Fruit fly (Drosophila melanogaster) whole organism, embryonic: ENCODE results near the gene Cad96Cb.
A peak's percentile ranks its signal among the peaks of the same experiment; 100 is the strongest.

Experiments used
- Awh ChIP-seq: fragments of 200-800 bp; sonication (Bioruptor generic); IDR thresholded peaks from 2 replicates; pipeline ENCODE4, ENCODE4 v1.3.6; 2022; ENCODE audit warnings: missing biosample characterization, missing genetic modification characterization
- B-H2 ChIP-seq: fragments of 200-800 bp; sonication (Bioruptor generic); optimal IDR thresholded peaks from 2 replicates; lab custom pipeline; 2018; ENCODE audit warnings: missing biosample characterization, mild to moderate bottlenecking, missing genetic modification characterization
- BEAF-32 ChIP-seq: fragments of 200-800 bp; sonication (Bioruptor generic); optimal IDR thresholded peaks from 3 replicates; lab custom pipeline; 2017; ENCODE audit warnings: missing biosample characterization, missing genetic modification characterization, mild to moderate bottlenecking, moderate library complexity, missing genetic modification reagents
- CG1024 ChIP-seq: fragments of 200-800 bp; sonication (Bioruptor generic); IDR thresholded peaks from 2 replicates; pipeline ENCODE4 v1.3.6; 2022; ENCODE audit warnings: missing biosample characterization, missing genetic modification characterization
- CG10274 ChIP-seq: fragments of 200-800 bp; sonication (Bioruptor generic); optimal IDR thresholded peaks from 3 replicates; lab custom pipeline; 2017; ENCODE audit warnings: missing biosample characterization, mild to moderate bottlenecking, missing genetic modification characterization
- CG11247 ChIP-seq: fragments of 200-800 bp; sonication (Bioruptor generic); IDR thresholded peaks from 2 replicates; pipeline ENCODE4 v1.3.6; 2022; ENCODE audit warnings: missing biosample characterization, missing genetic modification characterization
- CG11456 ChIP-seq: fragments of 200-800 bp; sonication (Bioruptor generic); IDR thresholded peaks from 3 replicates; pipeline ENCODE4 v1.3.6; 2022; ENCODE audit warnings: missing biosample characterization, missing genetic modification characterization
- CG11696 ChIP-seq: fragments of 200-800 bp; sonication (Bioruptor generic); IDR thresholded peaks from 2 replicates; pipeline ENCODE4 v1.3.6; 2022; ENCODE audit warnings: missing biosample characterization, missing genetic modification characterization
- CG12071 ChIP-seq: fragments of 200-800 bp; sonication (Bioruptor generic); optimal IDR thresholded peaks from 3 replicates; lab custom pipeline; 2018; ENCODE audit warnings: missing biosample characterization, mild to moderate bottlenecking, missing genetic modification characterization
- CG12391 ChIP-seq: fragments of 200-800 bp; sonication (Bioruptor generic); optimal IDR thresholded peaks from 3 replicates; lab custom pipeline; 2018; ENCODE audit warnings: missing biosample characterization, mild to moderate bottlenecking, missing genetic modification characterization, moderate library complexity
- CG13123 ChIP-seq: fragments of 200-800 bp; sonication (Bioruptor generic); optimal IDR thresholded peaks from 2 replicates; lab custom pipeline; 2016; ENCODE audit warnings: missing biosample characterization, missing genetic modification characterization
- CG13296 ChIP-seq: fragments of 200-800 bp; sonication (Bioruptor generic); optimal IDR thresholded peaks from 3 replicates; lab custom pipeline; 2018; ENCODE audit warnings: missing biosample characterization, mild to moderate bottlenecking, missing genetic modification characterization
- CG14667 ChIP-seq: fragments of 200-800 bp; sonication (Bioruptor generic); IDR thresholded peaks from 2 replicates; pipeline ENCODE4 v1.3.6; 2022; ENCODE audit warnings: missing biosample characterization, missing genetic modification characterization
- CG16779 ChIP-seq: fragments of 200-800 bp; sonication (Bioruptor generic); IDR thresholded peaks from 2 replicates; pipeline ENCODE4 v1.3.6; 2022; ENCODE audit warnings: missing biosample characterization, missing genetic modification characterization
- CG1832 ChIP-seq: fragments of 200-800 bp; sonication (Bioruptor generic); optimal IDR thresholded peaks from 2 replicates; lab custom pipeline; 2017; ENCODE audit warnings: missing biosample characterization, mild to moderate bottlenecking, missing genetic modification characterization, inconsistent platforms
- CG30020 ChIP-seq: fragments of 200-800 bp; optimal IDR thresholded peaks from 2 replicates; lab custom pipeline; 2019; ENCODE audit warnings: missing biosample characterization, mild to moderate bottlenecking, missing genetic modification characterization, moderate library complexity
- CG30403 ChIP-seq: fragments of 200-800 bp; sonication (Bioruptor generic); optimal IDR thresholded peaks from 3 replicates; lab custom pipeline; 2016; ENCODE audit warnings: missing biosample characterization, missing genetic modification characterization
- CG30431 ChIP-seq: fragments of 200-800 bp; sonication (Bioruptor generic); optimal IDR thresholded peaks from 2 replicates; lab custom pipeline; 2017; ENCODE audit warnings: missing biosample characterization, missing genetic modification characterization
- CG4404 ChIP-seq: fragments of 200-800 bp; sonication (Bioruptor generic); IDR thresholded peaks from 2 replicates; pipeline ENCODE4 v1.3.6; 2022; ENCODE audit warnings: missing biosample characterization, missing genetic modification characterization
- CG5180 ChIP-seq: fragments of 200-800 bp; sonication (Bioruptor generic); optimal IDR thresholded peaks from 3 replicates; lab custom pipeline; 2017; ENCODE audit warnings: missing biosample characterization, missing genetic modification characterization, mild to moderate bottlenecking, moderate library complexity, missing genetic modification reagents
- CG7271 ChIP-seq: fragments of 200-800 bp; sonication (Bioruptor generic); optimal IDR thresholded peaks from 2 replicates; lab custom pipeline; 2018; ENCODE audit warnings: missing biosample characterization, mild to moderate bottlenecking, missing genetic modification characterization, moderate library complexity
- Dref ChIP-seq: fragments of 200-800 bp; sonication (Bioruptor generic); IDR thresholded peaks from 2 replicates; pipeline ENCODE4 v1.3.6; 2022; ENCODE audit warnings: missing biosample characterization, missing genetic modification characterization
- Drgx ChIP-seq: fragments of 200-800 bp; sonication (Bioruptor generic); IDR thresholded peaks from 2 replicates; pipeline ENCODE4 v1.3.6; 2022; ENCODE audit warnings: missing biosample characterization, missing genetic modification characterization
- Gsc ChIP-seq: fragments of 200-800 bp; sonication (Bioruptor generic); IDR thresholded peaks from 2 replicates; pipeline ENCODE4 v1.3.6; 2022; ENCODE audit warnings: missing biosample characterization, missing genetic modification characterization
- HmgZ ChIP-seq: fragments of 200-800 bp; sonication (Bioruptor generic); optimal IDR thresholded peaks from 2 replicates; lab custom pipeline; 2018; ENCODE audit warnings: missing biosample characterization, mild to moderate bottlenecking, missing genetic modification characterization
- Med ChIP-seq: fragments of 200-800 bp; sonication (Bioruptor generic); peaks from one replicate; lab custom pipeline; 2016; ENCODE audit warnings: missing biosample characterization, missing genetic modification characterization, mild to moderate bottlenecking, inconsistent platforms, moderate library complexity
- Mrtf ChIP-seq: fragments of 200-800 bp; sonication (Bioruptor generic); IDR thresholded peaks from 3 replicates; pipeline ENCODE4 v1.3.6; 2022; ENCODE audit warnings: missing biosample characterization, missing genetic modification characterization
- NfI ChIP-seq: fragments of 200-800 bp; sonication (Bioruptor generic); optimal IDR thresholded peaks from 3 replicates; lab custom pipeline; 2018; ENCODE audit warnings: missing biosample characterization, mild to moderate bottlenecking, missing genetic modification characterization, moderate library complexity
- Opbp ChIP-seq: fragments of 200-800 bp; sonication (Bioruptor generic); IDR thresholded peaks from 3 replicates; pipeline ENCODE4 v1.3.6; 2022; ENCODE audit warnings: missing biosample characterization, missing genetic modification characterization; ENCODE audit not compliant: partially characterized antibody
- Ssrp ChIP-seq: fragments of 200-800 bp; sonication (Bioruptor generic); optimal IDR thresholded peaks from 2 replicates; lab custom pipeline; 2018; ENCODE audit warnings: missing biosample characterization, mild to moderate bottlenecking, missing genetic modification characterization, moderate library complexity
- aop ChIP-seq: fragments of 200-800 bp; sonication (Bioruptor generic); IDR thresholded peaks from 2 replicates; pipeline ENCODE4 v1.3.6; 2022; ENCODE audit warnings: missing biosample characterization, missing genetic modification characterization
- ara ChIP-seq: fragments of 200-800 bp; sonication (Bioruptor generic); IDR thresholded peaks from 2 replicates; pipeline ENCODE4 v1.3.6; 2022; ENCODE audit warnings: missing biosample characterization, missing genetic modification characterization
- az2 ChIP-seq: fragments of 200-800 bp; sonication (Bioruptor generic); optimal IDR thresholded peaks from 3 replicates; lab custom pipeline; 2016; ENCODE audit warnings: missing biosample characterization, missing genetic modification characterization
- chn ChIP-seq: fragments of 200-800 bp; sonication (Bioruptor generic); optimal IDR thresholded peaks from 2 replicates; lab custom pipeline; 2016; ENCODE audit warnings: missing biosample characterization, missing genetic modification characterization
- croc ChIP-seq: fragments of 200-800 bp; sonication (Bioruptor generic); conservative IDR thresholded peaks from 3 replicates; pipeline ENCODE4 v1.3.6; 2022; ENCODE audit warnings: missing biosample characterization, missing genetic modification characterization
- cwo ChIP-seq: fragments of 200-800 bp; sonication (Bioruptor generic); optimal IDR thresholded peaks from 3 replicates; lab custom pipeline; 2017; ENCODE audit warnings: missing biosample characterization, missing genetic modification characterization, mild to moderate bottlenecking, moderate library complexity, missing genetic modification reagents
- esg ChIP-seq: fragments of 200-800 bp; sonication (Bioruptor generic); conservative IDR thresholded peaks from 2 replicates; pipeline ENCODE4 v1.3.6; 2022; ENCODE audit warnings: missing biosample characterization, missing genetic modification characterization
- ewg ChIP-seq: fragments of 200-800 bp; sonication (Bioruptor generic); optimal IDR thresholded peaks from 3 replicates; lab custom pipeline; 2017; ENCODE audit warnings: mild to moderate bottlenecking, missing biosample characterization, missing genetic modification reagents, missing genetic modification characterization
- gce ChIP-seq: fragments of 200-800 bp; sonication (Bioruptor generic); IDR thresholded peaks from 3 replicates; pipeline ENCODE4 v1.3.6; 2022; ENCODE audit warnings: missing biosample characterization, missing genetic modification characterization
- kah ChIP-seq: fragments of 200-800 bp; sonication (Bioruptor generic); optimal IDR thresholded peaks from 2 replicates; lab custom pipeline; 2018; ENCODE audit warnings: missing biosample characterization, mild to moderate bottlenecking, missing genetic modification characterization
- kay ChIP-seq: fragments of 200-800 bp; sonication (Bioruptor generic); optimal IDR thresholded peaks from 2 replicates; lab custom pipeline; 2016; ENCODE audit warnings: missing biosample characterization, missing genetic modification characterization
- knrl ChIP-seq: fragments of 200-800 bp; sonication (Bioruptor generic); IDR thresholded peaks from 3 replicates; pipeline ENCODE4 v1.3.6; 2022; ENCODE audit warnings: missing biosample characterization, missing genetic modification characterization; ENCODE audit not compliant: partially characterized antibody
- lmd ChIP-seq: fragments of 200-800 bp; sonication (Bioruptor generic); IDR thresholded peaks from 2 replicates; pipeline ENCODE4 v1.3.6; 2022; ENCODE audit warnings: missing biosample characterization, missing genetic modification characterization
- luna ChIP-seq: fragments of 200-800 bp; sonication (Bioruptor generic); optimal IDR thresholded peaks from 2 replicates; lab custom pipeline; 2016; ENCODE audit warnings: missing biosample characterization, missing genetic modification characterization
- nau ChIP-seq: fragments of 200-800 bp; sonication (Bioruptor generic); optimal IDR thresholded peaks from 3 replicates; lab custom pipeline; 2017; ENCODE audit warnings: missing biosample characterization, mild to moderate bottlenecking, missing genetic modification characterization, missing genetic modification reagents
- nerfin-2 ChIP-seq: fragments of 200-800 bp; sonication (Bioruptor generic); IDR thresholded peaks from 2 replicates; pipeline ENCODE4 v1.3.6; 2022; ENCODE audit warnings: missing biosample characterization, missing genetic modification characterization; ENCODE audit not compliant: partially characterized antibody
- p53 ChIP-seq: fragments of 200-800 bp; sonication (Bioruptor generic); optimal IDR thresholded peaks from 2 replicates; lab custom pipeline; 2016; ENCODE audit warnings: missing biosample characterization, missing genetic modification characterization
- pnt ChIP-seq: fragments of 200-800 bp; sonication (Bioruptor generic); optimal IDR thresholded peaks from 3 replicates; lab custom pipeline; 2016; ENCODE audit warnings: missing biosample characterization, missing genetic modification characterization
- seq ChIP-seq: fragments of 200-800 bp; sonication (Bioruptor generic); IDR thresholded peaks from 2 replicates; pipeline ENCODE4 v1.3.6; 2022; ENCODE audit warnings: missing biosample characterization, missing genetic modification characterization
- tin ChIP-seq: fragments of 200-800 bp; sonication (Bioruptor generic); optimal IDR thresholded peaks from 3 replicates; lab custom pipeline; 2016; ENCODE audit warnings: missing biosample characterization, missing genetic modification characterization
- vnd ChIP-seq: fragments of 200-800 bp; sonication (Bioruptor generic); IDR thresholded peaks from 3 replicates; pipeline ENCODE4 v1.3.6; 2022; ENCODE audit warnings: missing biosample characterization, missing genetic modification characterization; ENCODE audit not compliant: partially characterized antibody
- wor ChIP-seq: fragments of 200-800 bp; sonication (Bioruptor generic); IDR thresholded peaks from 2 replicates; pipeline ENCODE4 v1.3.6; 2022; ENCODE audit warnings: missing biosample characterization, missing genetic modification characterization

Gene Cad96Cb

dm6 chr3R:25176517-25176916, 55.6 kb downstream of the Cad96Cb start (continued):
- TF ChIP-seq Opbp (GFP tag; lab: Robert Waterston, UW), result no peak
- TF ChIP-seq CG30403, result no peak
- no peak for TF ChIP-seq CG11247
- no peak for TF ChIP-seq CG12391 (tag; lab: Kevin White, UChicago)
- no peak for TF ChIP-seq chn (GFP tag; lab: Kevin White, UChicago)
- no peak for TF ChIP-seq az2
- no peak for TF ChIP-seq CG30431 (GFP tag; lab: Kevin White, UChicago)
- no peak for TF ChIP-seq Ssrp
- no peak for TF ChIP-seq Drgx (GFP tag; lab: Robert Waterston, UW)
- TF ChIP-seq CG7271 (tag; lab: Kevin White, UChicago), result no peak
- TF ChIP-seq esg (GFP tag; lab: Robert Waterston, UW), result 0 out of 2 replicates have a peak, but pooled peaks have one; percentile 5
- no peak for TF ChIP-seq BEAF-32
- no peak for TF ChIP-seq CG13123 (GFP tag; lab: Kevin White, UChicago)
- no peak for TF ChIP-seq B-H2 (GFP tag; lab: Kevin White, UChicago)
- TF ChIP-seq kay (GFP tag; lab: Kevin White, UChicago), result no peak
- TF ChIP-seq CG1024 (GFP tag; lab: Robert Waterston, UW), result 0 out of 2 replicates have a peak, but pooled peaks have one; percentile 5
- TF ChIP-seq seq (GFP tag; lab: Robert Waterston, UW), result no peak
- TF ChIP-seq CG1832, result no peak
- no peak for TF ChIP-seq Awh (GFP tag; lab: Robert Waterston, UW)
- no peak for TF ChIP-seq CG30020 (tag; lab: Kevin White, UChicago)
- no peak for TF ChIP-seq NfI (GFP tag; lab: Kevin White, UChicago)
- TF ChIP-seq wor (GFP tag; lab: Robert Waterston, UW), result no peak
- TF ChIP-seq p53 (GFP tag; lab: Kevin White, UChicago), result no peak
- no peak for TF ChIP-seq CG16779 (GFP tag; lab: Robert Waterston, UW)
- TF ChIP-seq CG11456 (GFP tag; lab: Robert Waterston, UW), result no peak
- TF ChIP-seq CG14667, result no peak
- no peak for TF ChIP-seq croc (GFP tag; lab: Robert Waterston, UW)
- TF ChIP-seq CG13296 (GFP tag; lab: Kevin White, UChicago), result no peak
- no peak for TF ChIP-seq knrl
- no peak for TF ChIP-seq ewg (GFP tag; lab: Kevin White, UChicago)
- TF ChIP-seq CG10274 (GFP tag; lab: Kevin White, UChicago), result no peak
- TF ChIP-seq aop (GFP tag; lab: Robert Waterston, UW), result no peak
- no peak for TF ChIP-seq cwo
- no peak for TF ChIP-seq vnd (GFP tag; lab: Robert Waterston, UW)
- TF ChIP-seq Mrtf, result no peak
- TF ChIP-seq Med, result peak; percentile 77
- peak; percentile 15; the same call in 1 of the 2 replicates for TF ChIP-seq lmd (GFP tag; lab: Robert Waterston, UW)
- no peak for TF ChIP-seq CG5180 (GFP tag; lab: Kevin White, UChicago)
- no peak for TF ChIP-seq luna (GFP tag; lab: Kevin White, UChicago)
- no peak for TF ChIP-seq tin (GFP tag; lab: Kevin White, UChicago)
- peak; percentile 12; the same call in 1 of the 2 replicates for TF ChIP-seq CG4404 (GFP tag; lab: Robert Waterston, UW)
- no peak for TF ChIP-seq nerfin-2 (GFP tag; lab: Robert Waterston, UW)
- no peak for TF ChIP-seq Dref (GFP tag; lab: Robert Waterston, UW)
- no peak for TF ChIP-seq CG11696 (GFP tag; lab: Robert Waterston, UW)
- no peak for TF ChIP-seq gce (GFP tag; lab: Robert Waterston, UW)
- TF ChIP-seq pnt (GFP tag; lab: Kevin White, UChicago), result no peak
- no peak for TF ChIP-seq ara (GFP tag; lab: Robert Waterston, UW)
- no peak for TF ChIP-seq nau (GFP tag; lab: Kevin White, UChicago)
- TF ChIP-seq CG12071, result no peak
- no peak for TF ChIP-seq Gsc (GFP tag; lab: Robert Waterston, UW)
- TF ChIP-seq HmgZ, result no peak
- TF ChIP-seq kah (GFP tag; lab: Kevin White, UChicago), result no peak
